Worm (Caenorhabditis elegans) whole organism, L4 larva: Measurements from ENCODE around the gene Y22D7AL.1.

Experiments used
- F49E8.2 ChIP-seq: sonication (generic microtip); optimal IDR thresholded peaks from 2 replicates; lab custom pipeline; 2016; ENCODE audit warnings: missing compliant biosample characterization, mild to moderate bottlenecking, missing genetic modification characterization, borderline replicate concordance
- lin-39 ChIP-seq: fragments of 150-350 bp; optimal IDR thresholded peaks from 2 replicates; lab custom pipeline; 2014; ENCODE audit warnings: missing biosample characterization, missing genetic modification reagents, missing genetic modification characterization
- snpc-4 ChIP-seq: fragments of 150-350 bp; optimal IDR thresholded peaks from 2 replicates; lab custom pipeline; 2014; ENCODE audit warnings: missing biosample characterization, missing genetic modification characterization
- tra-1 ChIP-seq: fragments of 200-800 bp; sonication (Bioruptor generic); IDR thresholded peaks from 2 replicates; pipeline ENCODE4 v1.3.6; 2022; ENCODE audit warnings: missing genetic modification reagents, missing genetic modification characterization, missing compliant biosample characterization
- unc-130 ChIP-seq: sonication (generic microtip); optimal IDR thresholded peaks from 2 replicates; lab custom pipeline; 2016; ENCODE audit warnings: missing genetic modification reagents, missing genetic modification characterization, missing compliant biosample characterization
- zag-1 ChIP-seq: fragments of 150-350 bp; optimal IDR thresholded peaks from 2 replicates; lab custom pipeline; 2014; ENCODE audit warnings: missing biosample characterization, missing genetic modification characterization

- TF ChIP-seq snpc-4 (tag; lab: Kevin White, UChicago) (no peak), zag-1 (tag; lab: Kevin White, UChicago) (no peak), F49E8.2 (tag; lab: Kevin White, UChicago) (no peak), tra-1 (no peak), lin-39 (tag; lab: Kevin White, UChicago) (no peak), unc-130 (no peak)
Observed at ce11 chrIII:1662405-1662804, 10.1 kb downstream of the Y22D7AL.1 start.
